Fruit fly (Drosophila melanogaster): ENCODE measurements around the gene e.

Gene e

dm6 chr3R:21206327-21206728 is 30.6 kb downstream of the e start:
- TF ChIP-seq CG12768 (GFP tag; optimal IDR thresholded peaks at IDR 0.05) (no peak), ovo (GFP tag; optimal IDR thresholded peaks at IDR 0.05) (no peak), CG7045 (GFP tag; optimal IDR thresholded peaks at IDR 0.05) (no peak), Mnt (GFP tag; optimal IDR thresholded peaks at IDR 0.05) (no peak), CG7101 (tag; optimal IDR thresholded peaks at IDR 0.05) (peak; percentile 54), CG11617 (GFP tag; optimal IDR thresholded peaks at IDR 0.05) (peak; percentile 39), CG14711 (tag; optimal IDR thresholded peaks at IDR 0.05) (peak; percentile 32), bab1 (GFP tag; optimal IDR thresholded peaks at IDR 0.05) (peak; percentile 1), CG33017 (tag; optimal IDR thresholded peaks at IDR 0.05) (peak; percentile 51)

dm6 chr3R:21205680-21206326 is 31.2 kb downstream of the e start:
- TF ChIP-seq bab1 (GFP tag; optimal IDR thresholded peaks at IDR 0.05) (no peak), CG14711 (tag; optimal IDR thresholded peaks at IDR 0.05) (no peak), CG7101 (tag; optimal IDR thresholded peaks at IDR 0.05) (no peak), pad (GFP tag; optimal IDR thresholded peaks at IDR 0.05) (no peak), CG5204 (GFP tag; optimal IDR thresholded peaks at IDR 0.05) (no peak), Hr96 (GFP tag; optimal IDR thresholded peaks at IDR 0.05) (no peak), CG7045 (GFP tag; optimal IDR thresholded peaks at IDR 0.05) (no peak), Clk (GFP tag; optimal IDR thresholded peaks at IDR 0.05) (no peak), CG12768 (GFP tag; optimal IDR thresholded peaks at IDR 0.05) (peak; percentile 5), tj (GFP tag; optimal IDR thresholded peaks at IDR 0.05) (peak; percentile 5)

DNA sequence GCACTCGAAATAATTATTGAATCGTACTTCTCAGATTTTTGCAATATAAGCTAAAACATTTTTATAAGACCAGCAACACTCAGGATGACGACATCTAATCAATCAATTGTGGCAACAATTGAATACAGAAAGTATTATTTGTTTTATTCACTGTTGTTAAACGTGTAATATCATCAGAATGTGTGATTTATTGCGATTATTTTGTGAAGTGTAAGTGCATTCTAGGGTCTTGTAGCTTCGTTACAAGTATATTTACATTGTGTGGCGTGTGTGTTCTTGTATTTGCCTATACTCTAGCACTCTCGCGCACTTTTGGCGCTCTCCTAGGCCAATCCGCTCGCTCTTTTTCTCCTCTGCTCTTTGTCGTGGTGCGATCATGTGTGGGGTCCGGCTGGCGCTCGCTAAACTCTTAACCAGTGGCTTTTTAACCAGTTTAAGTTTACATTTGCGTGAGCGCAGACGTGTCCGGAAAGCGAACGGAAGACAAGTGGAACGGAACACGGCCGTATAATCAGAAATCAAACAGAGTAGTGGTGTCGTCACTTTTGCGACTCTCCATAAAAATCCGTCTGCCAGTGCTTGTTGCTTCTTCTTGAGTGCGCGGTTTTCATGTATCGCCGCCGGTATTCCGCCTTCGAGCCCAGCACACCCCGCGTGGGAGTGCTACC is 32.3 kb downstream of the e start:
- TF ChIP-seq cnc (optimal IDR thresholded peaks at IDR 0.05), result no peak
- peak; percentile 74 for TF ChIP-seq Clk (GFP tag; optimal IDR thresholded peaks at IDR 0.05)
- peak; percentile 86 for TF ChIP-seq bab1 (GFP tag; optimal IDR thresholded peaks at IDR 0.05)
- TF ChIP-seq cic (GFP tag; optimal IDR thresholded peaks at IDR 0.05), result peak; percentile 30
- peak; percentile 87 for TF ChIP-seq CG14711 (tag; optimal IDR thresholded peaks at IDR 0.05)
- TF ChIP-seq Hr96 (GFP tag; optimal IDR thresholded peaks at IDR 0.05), result peak; percentile 87
- TF ChIP-seq CG1620 (GFP tag; optimal IDR thresholded peaks at IDR 0.05), result peak; percentile 17
- TF ChIP-seq CG11617 (GFP tag; optimal IDR thresholded peaks at IDR 0.05), result peak; percentile 91
- TF ChIP-seq CG33017 (tag; optimal IDR thresholded peaks at IDR 0.05), result peak; percentile 74
- peak; percentile 63 for TF ChIP-seq toe (GFP tag; optimal IDR thresholded peaks at IDR 0.05)
- peak; percentile 89 for TF ChIP-seq CG5204 (GFP tag; optimal IDR thresholded peaks at IDR 0.05)
- peak; percentile 57 for TF ChIP-seq tj (GFP tag; optimal IDR thresholded peaks at IDR 0.05)
- peak; percentile 39 for TF ChIP-seq Mnt (GFP tag; optimal IDR thresholded peaks at IDR 0.05)
- TF ChIP-seq CG7101 (tag; optimal IDR thresholded peaks at IDR 0.05), result peak; percentile 88
- TF ChIP-seq pad (GFP tag; optimal IDR thresholded peaks at IDR 0.05), result peak; percentile 78
- TF ChIP-seq CG7045 (GFP tag; optimal IDR thresholded peaks at IDR 0.05), result peak; percentile 79
- TF ChIP-seq kay (GFP tag; ENCODE audit: borderline replicate concordance), result no peak
- TF ChIP-seq Crg-1 (GFP tag; optimal IDR thresholded peaks at IDR 0.05), result peak; percentile 57
- TF ChIP-seq CG12768 (GFP tag; optimal IDR thresholded peaks at IDR 0.05), result peak; percentile 40
- TF ChIP-seq ovo (GFP tag; optimal IDR thresholded peaks at IDR 0.05), result peak; percentile 53

dm6 chr3R:21203660-21204499 is 33.1 kb downstream of the e start:
- TF ChIP-seq ovo (GFP tag; optimal IDR thresholded peaks at IDR 0.05) (no peak), Mnt (GFP tag; optimal IDR thresholded peaks at IDR 0.05) (peak; percentile 48), CG7101 (tag; optimal IDR thresholded peaks at IDR 0.05) (peak; percentile 58), CG12768 (GFP tag; optimal IDR thresholded peaks at IDR 0.05) (peak; percentile 75), cic (GFP tag; optimal IDR thresholded peaks at IDR 0.05) (peak; percentile 95), cnc (optimal IDR thresholded peaks at IDR 0.05) (peak in 1 of 2 experiments; percentile 34), CG5204 (GFP tag; optimal IDR thresholded peaks at IDR 0.05) (no peak), kay (GFP tag; ENCODE audit: borderline replicate concordance) (peak; percentile 89), CG33017 (tag; optimal IDR thresholded peaks at IDR 0.05) (peak; percentile 75)

DNA sequence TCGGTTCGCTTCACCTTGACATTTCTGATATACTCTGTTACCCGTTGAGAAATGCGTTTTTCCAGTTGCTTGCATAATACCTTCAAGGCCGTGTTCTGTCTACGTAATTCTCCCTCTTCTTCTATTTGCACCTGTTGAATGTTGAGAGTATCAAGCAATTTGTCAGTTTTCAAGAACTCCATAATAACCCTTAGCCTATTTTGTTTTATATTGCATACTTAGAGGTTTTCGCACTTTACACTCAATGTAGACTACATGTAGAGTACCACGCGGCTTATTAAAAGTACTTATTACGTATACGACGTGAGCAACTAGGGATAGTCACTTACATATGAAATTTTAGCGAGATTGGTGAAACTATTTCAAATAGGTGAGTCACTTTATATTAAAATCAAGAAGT is 33.8 kb downstream of the e start:
- TF ChIP-seq bab1 (GFP tag; optimal IDR thresholded peaks at IDR 0.05) (no peak), CG7101 (tag; optimal IDR thresholded peaks at IDR 0.05) (no peak), cnc (optimal IDR thresholded peaks at IDR 0.05) (no peak), cic (GFP tag; optimal IDR thresholded peaks at IDR 0.05) (no peak), ovo (GFP tag; optimal IDR thresholded peaks at IDR 0.05) (peak; percentile 35), CG7045 (GFP tag; optimal IDR thresholded peaks at IDR 0.05) (no peak), Mnt (GFP tag; optimal IDR thresholded peaks at IDR 0.05) (peak; percentile 4), CG12768 (GFP tag; optimal IDR thresholded peaks at IDR 0.05) (no peak), tj (GFP tag; optimal IDR thresholded peaks at IDR 0.05) (no peak), kay (GFP tag; ENCODE audit: borderline replicate concordance) (no peak), CG1620 (GFP tag; optimal IDR thresholded peaks at IDR 0.05) (no peak), CG11617 (GFP tag; optimal IDR thresholded peaks at IDR 0.05) (no peak), pad (GFP tag; optimal IDR thresholded peaks at IDR 0.05) (no peak), toe (GFP tag; optimal IDR thresholded peaks at IDR 0.05) (no peak), Clk (GFP tag; optimal IDR thresholded peaks at IDR 0.05) (no peak)
